Fruit fly (Drosophila melanogaster) whole organism, embryonic: ENCODE data around the gene Vm32E.

ENCODE experiments used
- CG10431 ChIP-seq: fragments of 200-800 bp; sonication (Bioruptor generic); optimal IDR thresholded peaks from 3 replicates; lab custom pipeline; 2018; ENCODE audit warnings: missing biosample characterization, mild to moderate bottlenecking, missing genetic modification characterization
- CG10565 ChIP-seq: fragments of 200-800 bp; sonication (Bioruptor generic); optimal IDR thresholded peaks from 3 replicates; lab custom pipeline; 2016; ENCODE audit warnings: missing biosample characterization, mild to moderate bottlenecking, missing genetic modification characterization
- CG12659 ChIP-seq: fragments of 200-800 bp; sonication (Bioruptor generic); optimal IDR thresholded peaks from 3 replicates; lab custom pipeline; 2017; ENCODE audit warnings: mild to moderate bottlenecking, missing biosample characterization, missing genetic modification reagents, missing genetic modification characterization
- CG13894 ChIP-seq: fragments of 200-800 bp; sonication (Bioruptor generic); optimal IDR thresholded peaks from 3 replicates; lab custom pipeline; 2018; ENCODE audit warnings: missing biosample characterization, mild to moderate bottlenecking, missing genetic modification characterization, moderate library complexity
- CG14014 ChIP-seq: fragments of 200-800 bp; sonication (Bioruptor generic); IDR thresholded peaks from 2 replicates; pipeline ENCODE4 v1.3.6; 2022; ENCODE audit warnings: missing biosample characterization, missing genetic modification characterization
- CG14050 ChIP-seq: fragments of 200-800 bp; sonication (Bioruptor generic); IDR thresholded peaks from 3 replicates; pipeline ENCODE4 v1.3.6; 2022; ENCODE audit warnings: missing biosample characterization, missing genetic modification characterization
- CG14441 ChIP-seq: fragments of 200-800 bp; sonication (Bioruptor generic); IDR thresholded peaks from 2 replicates; pipeline ENCODE4 v1.3.6; 2022; ENCODE audit warnings: missing biosample characterization, missing genetic modification characterization
- CG14667 ChIP-seq: fragments of 200-800 bp; sonication (Bioruptor generic); IDR thresholded peaks from 2 replicates; pipeline ENCODE4 v1.3.6; 2022; ENCODE audit warnings: missing biosample characterization, missing genetic modification characterization
- CG15073 ChIP-seq: fragments of 200-800 bp; sonication (Bioruptor generic); optimal IDR thresholded peaks from 2 replicates; lab custom pipeline; 2016; ENCODE audit warnings: missing biosample characterization, missing genetic modification characterization
- CG18764 ChIP-seq: fragments of 200-800 bp; sonication (Bioruptor generic); optimal IDR thresholded peaks from 3 replicates; lab custom pipeline; 2016; ENCODE audit warnings: missing biosample characterization, missing genetic modification characterization
- CG2116 ChIP-seq: fragments of 200-800 bp; sonication (Bioruptor generic); optimal IDR thresholded peaks from 3 replicates; lab custom pipeline; 2018; ENCODE audit warnings: missing biosample characterization, mild to moderate bottlenecking, missing genetic modification characterization
- CG2129 ChIP-seq: fragments of 200-800 bp; sonication (Bioruptor generic); IDR thresholded peaks from 2 replicates; pipeline ENCODE4 v1.3.6; 2022; ENCODE audit warnings: missing biosample characterization, missing genetic modification characterization; ENCODE audit not compliant: partially characterized antibody
- CG2199 ChIP-seq: fragments of 200-800 bp; sonication (Bioruptor generic); IDR thresholded peaks from 3 replicates; pipeline ENCODE4 v1.3.6; 2022; ENCODE audit warnings: missing biosample characterization, missing genetic modification characterization
- CG2889 ChIP-seq: fragments of 200-800 bp; sonication (Bioruptor generic); IDR thresholded peaks from 3 replicates; pipeline ENCODE4 v1.3.6; 2022; ENCODE audit warnings: missing biosample characterization, missing genetic modification characterization
- CG31441 ChIP-seq: fragments of 200-800 bp; sonication (Bioruptor generic); IDR thresholded peaks from 2 replicates; pipeline ENCODE4 v1.3.6; 2022; ENCODE audit warnings: missing biosample characterization, missing genetic modification characterization
- CG3163 ChIP-seq: fragments of 200-800 bp; sonication (Bioruptor generic); optimal IDR thresholded peaks from 3 replicates; lab custom pipeline; 2016; ENCODE audit warnings: missing biosample characterization, missing genetic modification characterization
- CG3407 ChIP-seq: fragments of 200-800 bp; sonication (Bioruptor generic); optimal IDR thresholded peaks from 2 replicates; lab custom pipeline; 2018; ENCODE audit warnings: missing biosample characterization, mild to moderate bottlenecking, missing genetic modification characterization
- CG4360 ChIP-seq: fragments of 200-800 bp; sonication (Bioruptor generic); IDR thresholded peaks from 2 replicates; pipeline ENCODE4 v1.3.6; 2022; ENCODE audit warnings: missing biosample characterization, missing genetic modification characterization
- CG4424 ChIP-seq: fragments of 200-800 bp; sonication (Bioruptor generic); optimal IDR thresholded peaks from 3 replicates; lab custom pipeline; 2016; ENCODE audit warnings: missing biosample characterization, missing genetic modification characterization
- CG5180 ChIP-seq: fragments of 200-800 bp; sonication (Bioruptor generic); optimal IDR thresholded peaks from 3 replicates; lab custom pipeline; 2017; ENCODE audit warnings: missing biosample characterization, missing genetic modification characterization, mild to moderate bottlenecking, moderate library complexity, missing genetic modification reagents
- CG5245 ChIP-seq: fragments of 200-800 bp; sonication (Bioruptor generic); optimal IDR thresholded peaks from 3 replicates; lab custom pipeline; 2016; ENCODE audit warnings: missing biosample characterization, missing genetic modification characterization
- CG6813 ChIP-seq: fragments of 200-800 bp; sonication (Bioruptor generic); optimal IDR thresholded peaks from 2 replicates; lab custom pipeline; 2017; ENCODE audit warnings: missing biosample characterization, missing genetic modification characterization, mild to moderate bottlenecking, moderate library complexity, missing genetic modification reagents
- CG8765 ChIP-seq: fragments of 200-800 bp; sonication (Bioruptor generic); IDR thresholded peaks from 2 replicates; pipeline ENCODE4 v1.3.6; 2022; ENCODE audit warnings: missing biosample characterization, missing genetic modification characterization
- Dip3 ChIP-seq: fragments of 200-800 bp; sonication (Bioruptor generic); optimal IDR thresholded peaks from 3 replicates; lab custom pipeline; 2016; ENCODE audit warnings: missing biosample characterization, missing genetic modification characterization
- Dll ChIP-seq: fragments of 200-800 bp; sonication (Bioruptor generic); IDR thresholded peaks from 4 replicates; pipeline ENCODE4 v1.3.6; 2022; ENCODE audit warnings: missing biosample characterization, missing genetic modification characterization; ENCODE audit not compliant: partially characterized antibody
- Dp ChIP-seq: fragments of 200-800 bp; sonication (Bioruptor generic); optimal IDR thresholded peaks from 2 replicates; lab custom pipeline; 2018; ENCODE audit warnings: missing biosample characterization, mild to moderate bottlenecking, missing genetic modification characterization, moderate library complexity
- Drgx ChIP-seq: fragments of 200-800 bp; sonication (Bioruptor generic); IDR thresholded peaks from 2 replicates; pipeline ENCODE4 v1.3.6; 2022; ENCODE audit warnings: missing biosample characterization, missing genetic modification characterization
- Ets65A ChIP-seq: fragments of 200-800 bp; sonication (Bioruptor generic); peaks from one replicate; lab custom pipeline; 2016; ENCODE audit warnings: missing biosample characterization, missing genetic modification characterization
- Six4 ChIP-seq: fragments of 200-800 bp; sonication (Bioruptor generic); optimal IDR thresholded peaks from 2 replicates; lab custom pipeline; 2016; ENCODE audit warnings: missing biosample characterization, missing genetic modification characterization
- Trl ChIP-seq, 3 experiments: fragments of >200 bp in 2 of 3; fragments of 200-800 bp in 1 of 3; sonication (Bioruptor generic) in 1 of 3; optimal IDR thresholded peaks; 2 replicates in 1 of 3; 3 replicates in 2 of 3; lab custom pipeline; 2016 to 2017; ENCODE audit warnings: missing biosample characterization in 1 of 3, missing genetic modification characterization in 1 of 3
- Usf ChIP-seq: fragments of 200-800 bp; sonication (Bioruptor generic); optimal IDR thresholded peaks from 2 replicates; lab custom pipeline; 2017; ENCODE audit warnings: missing genotype, missing biosample characterization, missing genetic modification characterization
- az2 ChIP-seq: fragments of 200-800 bp; sonication (Bioruptor generic); optimal IDR thresholded peaks from 3 replicates; lab custom pipeline; 2016; ENCODE audit warnings: missing biosample characterization, missing genetic modification characterization
- caup ChIP-seq: fragments of 200-800 bp; sonication (Bioruptor generic); optimal IDR thresholded peaks from 3 replicates; lab custom pipeline; 2017; ENCODE audit warnings: missing biosample characterization, mild to moderate bottlenecking, missing genetic modification characterization, moderate library complexity; ENCODE audit not compliant: severe bottlenecking
- da ChIP-seq: fragments of 200-800 bp; sonication (Bioruptor generic); optimal IDR thresholded peaks from 2 replicates; lab custom pipeline; 2016; ENCODE audit warnings: missing biosample characterization, missing genetic modification characterization
- esg ChIP-seq: fragments of 200-800 bp; sonication (Bioruptor generic); conservative IDR thresholded peaks from 2 replicates; pipeline ENCODE4 v1.3.6; 2022; ENCODE audit warnings: missing biosample characterization, missing genetic modification characterization
- fd3F ChIP-seq: fragments of 200-800 bp; sonication (Bioruptor generic); optimal IDR thresholded peaks from 2 replicates; lab custom pipeline; 2018; ENCODE audit warnings: missing biosample characterization, mild to moderate bottlenecking, missing genetic modification characterization, moderate library complexity
- fd96Cb ChIP-seq: fragments of 200-800 bp; sonication (Bioruptor generic); optimal IDR thresholded peaks from 2 replicates; lab custom pipeline; 2018; ENCODE audit warnings: missing biosample characterization, mild to moderate bottlenecking, missing genetic modification characterization, moderate library complexity
- gcm2 ChIP-seq: fragments of 200-800 bp; sonication (Bioruptor generic); optimal IDR thresholded peaks from 2 replicates; lab custom pipeline; 2016; ENCODE audit warnings: missing biosample characterization, missing genetic modification characterization
- gfzf ChIP-seq: fragments of 200-800 bp; sonication (Bioruptor generic); optimal IDR thresholded peaks from 2 replicates; lab custom pipeline; 2016; ENCODE audit warnings: missing biosample characterization, mild to moderate bottlenecking, missing genetic modification characterization, moderate library complexity
- h ChIP-seq: fragments of >200 bp; optimal IDR thresholded peaks from 2 replicates; lab custom pipeline; 2017
- ind ChIP-seq: fragments of 200-800 bp; sonication (Bioruptor generic); optimal IDR thresholded peaks from 3 replicates; lab custom pipeline; 2016; ENCODE audit warnings: missing biosample characterization, missing genetic modification characterization
- klu ChIP-seq: fragments of 200-800 bp; sonication (Bioruptor generic); IDR thresholded peaks from 2 replicates; pipeline ENCODE4 v1.3.6; 2022; ENCODE audit warnings: missing biosample characterization, missing genetic modification characterization
- lola ChIP-seq, 3 experiments: fragments of >200 bp in 2 of 3; fragments of 200-800 bp in 1 of 3; sonication (Bioruptor generic) in 1 of 3; optimal IDR thresholded peaks; 2 replicates each; lab custom pipeline; 2017 to 2019; ENCODE audit warnings: missing biosample characterization in 3 of 3, missing genetic modification characterization in 3 of 3, mild to moderate bottlenecking in 1 of 3, moderate library complexity in 1 of 3
- repo ChIP-seq: fragments of 200-800 bp; sonication (Bioruptor generic); optimal IDR thresholded peaks from 2 replicates; lab custom pipeline; 2016; ENCODE audit warnings: missing biosample characterization, missing genetic modification characterization
- run ChIP-seq: fragments of 200-800 bp; sonication (Bioruptor generic); optimal IDR thresholded peaks from 3 replicates; lab custom pipeline; 2018; ENCODE audit warnings: missing biosample characterization, mild to moderate bottlenecking, missing genetic modification characterization
- sob ChIP-seq: fragments of 200-800 bp; sonication (Bioruptor generic); IDR thresholded peaks from 2 replicates; pipeline ENCODE4 v1.3.6; 2022; ENCODE audit warnings: missing biosample characterization, missing genetic modification characterization
- tap ChIP-seq: fragments of 200-800 bp; optimal IDR thresholded peaks from 3 replicates; lab custom pipeline; 2019; ENCODE audit warnings: missing biosample characterization, mild to moderate bottlenecking, missing genetic modification characterization, moderate library complexity
- trem ChIP-seq: fragments of 200-800 bp; optimal IDR thresholded peaks from 3 replicates; lab custom pipeline; 2019; ENCODE audit warnings: missing biosample characterization, mild to moderate bottlenecking, missing genetic modification characterization, moderate library complexity
- ttk ChIP-seq: fragments of 200-800 bp; sonication (Bioruptor generic); IDR thresholded peaks from 2 replicates; pipeline ENCODE4 v2.1.2; 2022; ENCODE audit warnings: missing biosample characterization, missing genetic modification characterization
- wek ChIP-seq: fragments of 200-800 bp; sonication (Bioruptor generic); optimal IDR thresholded peaks from 3 replicates; lab custom pipeline; 2018; ENCODE audit warnings: missing biosample characterization, mild to moderate bottlenecking, missing genetic modification characterization, moderate library complexity
- zen2 ChIP-seq: fragments of 200-800 bp; sonication (Bioruptor generic); IDR thresholded peaks from 3 replicates; pipeline ENCODE4 v1.3.6; 2022; ENCODE audit warnings: missing biosample characterization, missing genetic modification characterization; ENCODE audit not compliant: partially characterized antibody

The Vm32E gene

DNA sequence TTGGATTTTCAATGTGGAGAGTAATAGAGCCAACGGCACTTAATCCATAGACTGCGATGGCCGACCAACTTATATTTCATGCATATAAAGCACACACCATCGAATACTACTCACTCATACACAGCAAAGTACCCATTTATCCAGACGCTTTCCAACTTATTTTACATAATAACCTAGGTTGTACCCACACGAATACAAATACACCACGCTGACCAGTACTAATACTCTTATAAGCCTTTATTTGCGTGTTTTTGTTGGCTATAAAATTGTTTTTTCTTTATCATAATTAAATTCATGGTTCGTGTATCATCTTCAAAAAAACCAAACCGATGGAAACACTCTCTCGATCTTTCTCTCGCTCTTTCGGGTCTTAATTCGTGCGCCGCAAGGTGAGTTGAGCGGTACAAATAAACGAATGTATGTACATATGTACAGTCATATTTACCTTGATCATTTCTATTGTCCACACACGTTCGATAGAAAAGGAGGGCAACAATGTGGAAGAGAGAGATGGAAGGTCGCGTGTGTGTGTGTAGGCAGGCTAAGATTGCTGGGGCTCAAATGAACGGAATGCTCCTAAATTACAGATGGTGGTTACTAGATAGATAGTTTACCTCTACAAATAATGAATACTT lies 35.3 kb upstream of the Vm32E start (continued):
- TF ChIP-seq CG14441 (GFP tag; lab: Robert Waterston, UW) (no peak), CG13894 (tag; lab: Kevin White, UChicago) (no peak), caup (peak; percentile 14), CG14014 (GFP tag; lab: Robert Waterston, UW) (no peak), CG2116 (GFP tag; lab: Kevin White, UChicago) (peak; percentile 26), esg (GFP tag; lab: Robert Waterston, UW) (no peak), h (no peak), gfzf (no peak), Usf (no peak), CG2129 (GFP tag; lab: Robert Waterston, UW) (no peak), CG31441 (no peak), sob (GFP tag; lab: Robert Waterston, UW) (no peak), run (tag; lab: Kevin White, UChicago) (no peak), wek (GFP tag; lab: Kevin White, UChicago) (peak; percentile 61), CG14667 (GFP tag; lab: Robert Waterston, UW) (no peak), Six4 (peak; percentile 24), zen2 (no peak), CG4360 (GFP tag; lab: Robert Waterston, UW) (peak; percentile 23; the same call in 1 of the 2 replicates), CG12659 (no peak), CG2199 (GFP tag; lab: Robert Waterston, UW) (no peak), Dip3 (GFP tag; lab: Kevin White, UChicago) (no peak), CG18764 (GFP tag; lab: Kevin White, UChicago) (no peak), CG3407 (peak; percentile 54), CG10565 (GFP tag; lab: Kevin White, UChicago) (no peak), trem (tag; lab: Kevin White, UChicago) (no peak), CG15073 (no peak), ind (no peak), CG8765 (GFP tag; lab: Robert Waterston, UW) (no peak), CG6813 (peak; percentile 46), da (GFP tag; lab: Kevin White, UChicago) (no peak), fd3F (no peak), CG2889 (GFP tag; lab: Robert Waterston, UW) (no peak), tap (tag; lab: Kevin White, UChicago) (no peak), CG14050 (GFP tag; lab: Robert Waterston, UW) (no peak), CG3163 (GFP tag; lab: Kevin White, UChicago) (no peak), gcm2 (GFP tag; lab: Kevin White, UChicago) (no peak), CG10431 (GFP tag; lab: Kevin White, UChicago) (no peak), Ets65A (GFP tag; lab: Kevin White, UChicago) (no peak), CG5245 (GFP tag; lab: Kevin White, UChicago) (no peak), Drgx (no peak), Dll (GFP tag; lab: Robert Waterston, UW) (no peak), fd96Cb (tag; lab: Kevin White, UChicago) (no peak), klu (GFP tag; lab: Robert Waterston, UW) (no peak), CG5180 (GFP tag; lab: Kevin White, UChicago) (peak; percentile 95), CG4424 (no peak), Trl (optimal IDR thresholded peaks at IDR 0.05; lab: Kevin White, UChicago) (peak; percentile 35 to 45), Trl (GFP tag; optimal IDR thresholded peaks at IDR 0.05; lab: Kevin White, UChicago) (peak; percentile 21), ttk (no peak), repo (GFP tag; lab: Kevin White, UChicago) (no peak), Dp (GFP tag; lab: Kevin White, UChicago) (no peak), lola (GFP tag; optimal IDR thresholded peaks at IDR 0.05; lab: Kevin White, UChicago) (peak in 1 of 3 experiments; percentile 47), az2 (no peak)
